Worm (Caenorhabditis elegans): ENCODE measurements around the gene gcy-8.

The gcy-8 gene

DNA sequence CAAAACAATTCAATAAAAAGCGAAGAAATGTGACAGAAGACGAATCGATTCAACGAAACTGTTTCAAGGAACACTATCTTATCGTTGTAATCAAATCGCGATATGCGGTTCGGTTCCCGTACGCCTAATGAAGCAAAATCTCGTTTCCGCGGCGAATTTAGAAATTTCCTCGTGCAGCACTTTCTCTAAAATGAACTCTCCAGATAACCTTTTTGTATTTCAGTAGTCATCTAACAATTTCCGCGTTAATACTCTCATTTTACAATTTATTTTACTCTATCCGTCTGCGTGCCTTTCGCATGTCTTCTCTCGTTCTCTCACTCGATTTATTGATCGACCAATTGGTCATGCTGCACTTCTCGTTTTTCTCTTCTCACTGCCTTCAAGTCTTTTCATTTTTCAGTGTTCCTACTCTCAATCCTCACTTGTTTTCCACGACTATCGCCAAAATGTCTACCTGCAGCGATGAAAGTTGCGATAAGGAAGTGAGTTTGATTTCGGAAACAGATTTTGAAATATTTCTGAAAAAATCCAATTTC is 17.7 kb upstream of the gcy-8 start, which contains the start of the genes npp-27 and ntl-4 (continued):
- TF ChIP-seq spr-3 (GFP tag; optimal IDR thresholded peaks at IDR 0.05): no peak
- no peak for TF ChIP-seq pqm-1 (tag; optimal IDR thresholded peaks at IDR 0.05)
- no peak for TF ChIP-seq lin-15B (tag; optimal IDR thresholded peaks at IDR 0.05)
- TF ChIP-seq Y105C5A.15 (GFP tag; IDR thresholded peaks at IDR 0.05): no peak
- no peak for TF ChIP-seq ceh-28 (tag; optimal IDR thresholded peaks at IDR 0.05)
- no peak for TF ChIP-seq arid-1 (GFP tag; conservative IDR thresholded peaks at IDR 0.05)
- no peak for TF ChIP-seq lim-7 (GFP tag; IDR thresholded peaks at IDR 0.05)
- no peak for TF ChIP-seq nhr-11 (tag; optimal IDR thresholded peaks at IDR 0.05)
- TF ChIP-seq zip-11 (GFP tag; IDR thresholded peaks at IDR 0.05): no peak
- TF ChIP-seq unc-39 (tag; optimal IDR thresholded peaks at IDR 0.05): no peak
- TF ChIP-seq dve-1 (tag; optimal IDR thresholded peaks at IDR 0.05; ENCODE audit: insufficient read depth): peak; percentile 3
- TF ChIP-seq egl-43 (GFP tag; IDR thresholded peaks at IDR 0.05): no peak
- TF ChIP-seq unc-130 (GFP tag; optimal IDR thresholded peaks at IDR 0.05): no peak
- no peak for TF ChIP-seq dmd-8 (GFP tag; IDR thresholded peaks at IDR 0.05)
- TF ChIP-seq nhr-48 (tag; optimal IDR thresholded peaks at IDR 0.05): no peak
- no peak for TF ChIP-seq ceh-62 (tag; optimal IDR thresholded peaks at IDR 0.05)
- TF ChIP-seq ceh-20 (GFP tag; IDR thresholded peaks at IDR 0.05): no peak
- TF ChIP-seq R02D3.7 (tag; optimal IDR thresholded peaks at IDR 0.05): no peak
- peak; percentile 4 for TF ChIP-seq mep-1 (tag; optimal IDR thresholded peaks at IDR 0.05)
- peak; percentile 11; the same call in 1 of the 2 replicates for TF ChIP-seq T26A8.4 (GFP tag; IDR thresholded peaks at IDR 0.05)
- 0 out of 2 replicates have a peak, but pooled peaks have one; percentile 27 for TF ChIP-seq hmg-1.1 (GFP tag; IDR thresholded peaks at IDR 0.05)
- no peak for TF ChIP-seq nhr-77 (tag; optimal IDR thresholded peaks at IDR 0.05)
- no peak for TF ChIP-seq nhr-28 (tag; optimal IDR thresholded peaks at IDR 0.05)
- TF ChIP-seq mxl-3 (GFP tag; optimal IDR thresholded peaks at IDR 0.05): peak; percentile 40
- TF ChIP-seq ZK337.2 (GFP tag; IDR thresholded peaks at IDR 0.05): no peak
- TF ChIP-seq ZK546.5 (tag; optimal IDR thresholded peaks at IDR 0.05): no peak
- TF ChIP-seq mes-2 (tag; optimal IDR thresholded peaks at IDR 0.05; ENCODE audit: poor library complexity, severe bottlenecking): peak; percentile 8
- no peak for TF ChIP-seq daf-16 (GFP tag; optimal IDR thresholded peaks at IDR 0.05)
- TF ChIP-seq daf-16 (tag; optimal IDR thresholded peaks at IDR 0.05): peak; percentile 42
- no peak for TF ChIP-seq ztf-11 (tag; optimal IDR thresholded peaks at IDR 0.05)
- TF ChIP-seq D1046.2 (GFP tag; IDR thresholded peaks at IDR 0.05): no peak
- TF ChIP-seq lir-3 (tag; optimal IDR thresholded peaks at IDR 0.05): no peak
- TF ChIP-seq hif-1 (tag; optimal IDR thresholded peaks at IDR 0.05): peak in 1 of 2 experiments; percentile 15
- no peak for TF ChIP-seq nhr-42 (GFP tag; IDR thresholded peaks at IDR 0.05)
- no peak for TF ChIP-seq rbr-2 (tag; optimal IDR thresholded peaks at IDR 0.05)
- no peak for TF ChIP-seq F44E2.7 (GFP tag; IDR thresholded peaks at IDR 0.05)
- no peak for TF ChIP-seq mxl-2 (GFP tag; conservative IDR thresholded peaks at IDR 0.05)
- no peak for TF ChIP-seq vab-7 (GFP tag; IDR thresholded peaks at IDR 0.05)
- 0 out of 2 replicates have a peak, but pooled peaks have one; percentile 5 for TF ChIP-seq dmd-6 (GFP tag; IDR thresholded peaks at IDR 0.05)
- TF ChIP-seq php-3 (GFP tag; IDR thresholded peaks at IDR 0.05): no peak
- no peak for TF ChIP-seq Y48G9A.11 (GFP tag; IDR thresholded peaks at IDR 0.05)
- TF ChIP-seq snpc-1.2 (GFP tag; IDR thresholded peaks at IDR 0.05): no peak

DNA sequence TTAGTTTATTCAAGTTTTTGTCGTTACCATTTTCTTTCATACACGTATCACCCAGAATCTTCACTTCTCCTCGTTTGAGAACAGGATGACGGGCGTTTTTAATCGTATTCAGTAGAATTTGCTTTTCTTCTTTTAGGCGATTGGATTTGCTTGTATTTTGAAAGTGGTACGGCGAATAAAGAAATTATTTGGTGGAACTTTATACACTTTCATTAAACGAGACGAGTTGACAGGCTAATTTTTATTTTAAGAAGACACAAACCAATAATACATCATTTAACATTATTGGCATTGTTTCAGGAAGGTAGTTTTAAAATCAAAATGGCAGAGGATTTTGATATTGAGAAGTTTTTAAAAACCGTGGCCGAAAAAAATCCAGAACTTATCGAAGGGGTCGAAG is 13.0 kb upstream of the gcy-8 start, which contains the start of gene C49H3.4:
C49H3.4 (plus strand) TSS at position 301 of the 400 bp plus-strand sequence.
- TF ChIP-seq nhr-42 (GFP tag; IDR thresholded peaks at IDR 0.05) (no peak), aha-1 (tag) (peak; percentile 69), spr-3 (GFP tag; optimal IDR thresholded peaks at IDR 0.05) (no peak), ceh-82 (tag; optimal IDR thresholded peaks at IDR 0.05) (no peak), T20F7.1 (GFP tag; optimal IDR thresholded peaks at IDR 0.05) (peak; percentile 8), ceh-20 (GFP tag; IDR thresholded peaks at IDR 0.05) (no peak), daf-12 (tag; optimal IDR thresholded peaks at IDR 0.05) (no peak), lin-13 (GFP tag; optimal IDR thresholded peaks at IDR 0.05) (no peak), saeg-2 (GFP tag; IDR thresholded peaks at IDR 0.05) (no peak), lin-29 (GFP tag; IDR thresholded peaks at IDR 0.05) (no peak), nhr-111 (GFP tag; optimal IDR thresholded peaks at IDR 0.05) (no peak), ces-1 (GFP tag; optimal IDR thresholded peaks at IDR 0.05) (no peak), ZK337.2 (GFP tag; IDR thresholded peaks at IDR 0.05) (no peak), ama-1 (optimal IDR thresholded peaks at IDR 0.05) (peak; percentile 38), ztf-7 (tag; optimal IDR thresholded peaks at IDR 0.05) (no peak), pqm-1 (tag; optimal IDR thresholded peaks at IDR 0.05) (no peak), Y75B8A.6 (GFP tag; IDR thresholded peaks at IDR 0.05) (no peak)
